Worm (Caenorhabditis elegans): Measurements from ENCODE around the gene wht-7.

wht-7 gene

ce11 chrIII:6166634-6167033, 17.2 kb upstream of the wht-7 start:
- no peak for TF ChIP-seq unc-62 (GFP tag; optimal IDR thresholded peaks at IDR 0.05)

ce11 chrIII:6165240-6165639, 15.8 kb upstream of the wht-7 start:
- TF ChIP-seq unc-62 (GFP tag; optimal IDR thresholded peaks at IDR 0.05), result no peak

ce11 chrIII:6164253-6164971, 15.0 kb upstream of the wht-7 start, which contains the start of gene F42A10.9:
Gene F42A10.9, plus strand, starts transcription at chrIII:6164573.
- TF ChIP-seq unc-62 (GFP tag; optimal IDR thresholded peaks at IDR 0.05), result no peak

ce11 chrIII:6163381-6163780, 14.0 kb upstream of the wht-7 start:
- no peak for TF ChIP-seq unc-62 (GFP tag; optimal IDR thresholded peaks at IDR 0.05)

DNA sequence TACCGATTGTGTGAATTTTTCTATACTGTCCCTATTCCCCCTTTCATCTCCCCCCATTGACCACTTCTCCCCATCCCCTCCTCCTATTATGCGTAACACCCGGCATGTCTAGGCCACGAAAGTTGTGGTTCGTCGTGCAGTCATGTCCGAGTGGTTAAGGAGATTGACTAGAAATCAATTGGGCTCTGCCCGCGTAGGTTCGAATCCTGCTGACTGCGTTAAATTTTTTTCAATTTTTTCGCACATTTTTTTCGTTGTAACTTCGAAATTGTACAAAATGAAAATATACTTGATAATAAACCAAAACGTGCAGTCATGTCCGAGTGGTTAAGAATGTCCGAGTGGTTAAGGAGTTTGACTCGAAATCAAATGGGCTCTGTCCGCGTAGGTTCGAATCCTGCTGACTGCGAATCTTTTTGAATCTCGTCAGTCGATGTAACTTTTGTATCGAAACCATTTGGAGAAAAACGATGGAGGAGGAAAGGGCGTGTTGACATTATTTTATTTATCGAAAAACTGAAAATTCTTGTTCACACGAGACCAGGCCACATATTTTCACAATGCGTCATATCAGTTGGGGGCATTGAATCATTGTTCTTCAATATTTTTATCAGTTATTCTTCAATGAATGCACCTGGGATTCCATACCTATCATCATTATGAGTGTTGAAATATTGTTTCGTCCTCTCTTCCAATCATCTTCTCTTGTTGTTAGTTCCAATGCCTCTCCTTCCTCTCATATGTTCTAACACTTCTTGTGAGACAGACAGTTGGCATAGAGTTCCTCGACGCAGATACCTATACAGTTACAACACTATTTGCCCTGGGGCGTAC, 9.5 kb upstream of the wht-7 start, which contains the start of gene nfm-1:
Gene nfm-1, plus strand, starts transcription at position 812 of the 834 bp plus-strand sequence.
- no peak for TF ChIP-seq unc-62 (GFP tag; optimal IDR thresholded peaks at IDR 0.05)

ce11 chrIII:6157708-6158321, 8.4 kb upstream of the wht-7 start, which contains the start of gene anmt-2:
Gene anmt-2, minus strand, starts transcription at chrIII:6157758.
- TF ChIP-seq unc-62 (GFP tag; optimal IDR thresholded peaks at IDR 0.05), result no peak

DNA sequence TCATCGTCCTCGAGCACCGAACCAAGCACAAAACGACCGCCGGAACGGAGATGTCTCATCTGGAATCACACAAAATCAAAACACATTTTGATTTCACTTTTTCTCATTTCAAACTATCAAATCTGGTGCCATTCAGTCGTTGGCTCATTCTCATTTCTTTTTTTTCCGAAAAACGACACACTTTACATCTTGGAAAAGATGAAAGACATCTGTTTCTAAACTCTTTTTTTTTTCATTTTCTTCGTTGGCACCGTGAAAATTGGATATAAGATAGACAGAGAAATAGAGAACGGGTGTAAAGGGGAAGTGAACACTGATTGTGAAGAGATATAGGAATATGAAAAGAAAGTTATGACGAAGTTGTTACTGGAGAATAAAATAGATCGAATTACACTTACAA, 6.4 kb upstream of the wht-7 start:
- no peak for TF ChIP-seq unc-62 (GFP tag; optimal IDR thresholded peaks at IDR 0.05)

DNA sequence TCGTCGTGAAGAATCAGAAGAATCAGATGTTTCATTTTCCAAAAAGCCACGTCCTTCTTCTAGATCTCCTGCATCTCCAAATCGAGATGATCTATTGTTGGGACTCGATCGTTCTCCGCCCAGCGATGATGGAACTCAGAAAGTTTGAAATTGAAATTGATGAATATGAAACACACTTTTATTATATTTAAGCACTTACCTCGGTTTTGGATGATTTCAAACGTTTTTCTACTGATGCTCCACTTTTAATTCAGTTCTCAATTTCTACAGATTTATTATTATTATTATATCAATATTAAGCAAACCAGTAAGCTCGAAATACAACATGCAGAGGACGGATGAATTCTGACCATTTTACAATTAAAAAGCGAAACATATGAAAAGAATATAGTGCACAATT, 5.2 kb upstream of the wht-7 start:
- no peak for TF ChIP-seq unc-62 (GFP tag; optimal IDR thresholded peaks at IDR 0.05)

- no peak for TF ChIP-seq unc-62 (GFP tag; optimal IDR thresholded peaks at IDR 0.05)
Observed at ce11 chrIII:6148684-6149083, 713 bp downstream of the wht-7 start.

DNA sequence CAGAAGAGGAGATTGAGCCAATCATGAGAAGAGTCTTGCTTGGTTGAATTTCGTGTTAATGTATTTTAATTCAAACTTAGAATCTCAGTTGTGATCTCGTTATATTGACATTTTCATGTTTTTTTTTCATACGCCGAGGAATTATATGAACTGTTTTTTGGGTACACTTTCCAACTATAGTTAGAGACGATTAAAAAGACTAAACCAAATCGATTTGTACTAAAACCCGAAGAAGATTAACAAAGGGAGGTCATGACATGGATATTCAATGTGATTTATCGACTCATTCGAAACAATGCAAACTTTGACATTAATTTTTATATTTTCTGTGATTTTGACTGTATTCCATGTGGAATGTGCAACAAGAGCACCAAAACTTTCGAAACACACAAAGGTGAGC, 1.5 kb downstream of the wht-7 start, which contains the start of gene Y42G9A.2:
Gene Y42G9A.2, plus strand, starts transcription at position 284 of the 400 bp plus-strand sequence.
- no peak for TF ChIP-seq unc-62 (GFP tag; optimal IDR thresholded peaks at IDR 0.05)

DNA sequence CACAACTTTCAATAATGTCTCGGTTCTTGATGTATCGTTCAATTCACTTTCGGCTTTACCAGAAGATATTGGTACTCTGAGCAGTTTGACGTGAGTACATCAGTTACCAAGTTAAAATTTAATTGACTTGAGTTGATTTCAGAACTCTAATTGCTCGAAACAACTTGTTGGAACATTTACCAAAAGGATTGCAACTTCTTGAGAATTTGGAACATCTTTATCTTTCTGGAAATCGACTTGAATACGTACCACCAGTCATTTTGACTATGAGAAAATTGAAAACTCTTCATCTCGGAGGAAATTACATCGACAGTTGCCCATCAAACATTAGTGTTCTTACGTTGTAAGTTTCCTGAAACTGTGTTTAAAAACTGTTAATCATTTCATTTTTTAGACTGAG, 2.6 kb downstream of the wht-7 start:
- TF ChIP-seq unc-62 (GFP tag; optimal IDR thresholded peaks at IDR 0.05), result no peak

- TF ChIP-seq unc-62 (GFP tag; optimal IDR thresholded peaks at IDR 0.05), result no peak
Observed at ce11 chrIII:6145896-6146295, 3.5 kb downstream of the wht-7 start, which contains the start of gene Y42G9A.3. Gene Y42G9A.3, plus strand, starts transcription at chrIII:6146258.

ce11 chrIII:6145309-6145708, 4.1 kb downstream of the wht-7 start:
- TF ChIP-seq unc-62 (GFP tag; optimal IDR thresholded peaks at IDR 0.05), result no peak

ce11 chrIII:6144390-6144962, 4.9 kb downstream of the wht-7 start:
- no peak for TF ChIP-seq unc-62 (GFP tag; optimal IDR thresholded peaks at IDR 0.05)

DNA sequence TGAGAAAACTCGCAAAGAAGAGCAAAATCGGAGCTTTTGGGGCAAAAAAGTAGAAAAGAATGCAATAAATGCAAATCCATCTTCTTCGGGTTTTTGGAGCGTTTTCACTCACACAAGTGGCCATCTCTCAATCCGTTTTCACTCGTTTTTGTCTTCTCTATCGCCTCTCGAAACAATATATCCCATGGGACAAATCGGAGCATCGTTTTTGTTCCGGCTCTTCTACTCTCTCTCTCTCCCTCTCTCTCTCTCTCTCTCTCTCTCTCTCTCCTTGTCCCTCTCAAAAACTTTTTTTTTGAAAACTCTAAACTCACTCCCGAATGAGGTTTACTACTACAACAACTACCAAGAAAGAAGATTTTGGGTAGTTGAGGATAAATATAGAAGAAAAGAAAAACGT, 7.9 kb downstream of the wht-7 start:
- TF ChIP-seq unc-62 (GFP tag; optimal IDR thresholded peaks at IDR 0.05), result no peak

ce11 chrIII:6140818-6141217, 8.6 kb downstream of the wht-7 start:
- TF ChIP-seq unc-62 (GFP tag; optimal IDR thresholded peaks at IDR 0.05), result no peak
